Fruit fly (Drosophila melanogaster): ENCODE measurements around the gene aay.
A peak's percentile ranks its signal among the peaks of the same experiment; 100 is the strongest.

The aay gene

DNA sequence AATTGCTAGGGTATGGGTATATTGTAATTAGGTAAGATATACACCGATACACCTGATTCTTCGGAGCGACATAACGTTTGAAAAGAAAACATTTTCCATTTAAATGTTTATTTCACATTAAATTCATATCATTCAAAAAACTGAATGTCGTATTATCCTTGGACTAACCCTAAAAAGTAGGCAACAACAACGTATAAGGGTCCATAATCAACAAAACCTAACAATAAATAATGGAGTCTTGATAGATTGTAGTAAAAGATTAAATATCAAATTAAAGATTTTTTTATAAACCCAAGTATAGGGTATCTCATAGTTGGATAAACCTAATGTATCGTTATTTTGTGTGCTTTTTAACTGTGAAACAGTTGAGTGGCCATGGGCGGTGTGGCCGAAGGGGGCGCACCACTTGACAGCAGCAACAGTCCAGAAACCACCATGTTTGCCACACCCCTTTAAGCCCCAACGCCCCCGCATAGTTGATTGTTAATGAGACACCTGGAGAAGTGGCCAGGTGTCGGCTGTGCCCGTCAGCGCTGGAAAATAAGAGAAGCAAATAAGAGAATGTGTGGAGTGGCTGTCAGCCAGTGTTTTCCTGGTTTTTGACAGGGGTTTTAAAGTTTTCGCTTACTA, 45.3 kb downstream of the aay start (continued):
- TF ChIP-seq CG10431 (GFP tag; optimal IDR thresholded peaks at IDR 0.05) (no peak), CG3065 (GFP tag; optimal IDR thresholded peaks at IDR 0.05) (no peak), mam (GFP tag; optimal IDR thresholded peaks at IDR 0.05) (peak; percentile 24), row (GFP tag; IDR thresholded peaks at IDR 0.05) (peak; percentile 35; the same call in 2 of the 3 replicates), Dref (GFP tag; IDR thresholded peaks at IDR 0.05) (no peak), CG30020 (tag; optimal IDR thresholded peaks at IDR 0.05) (no peak), tna (GFP tag; IDR thresholded peaks at IDR 0.05; ENCODE audit: partially characterized antibody) (no peak), CrebB (tag; optimal IDR thresholded peaks at IDR 0.05) (no peak), pum (GFP tag; optimal IDR thresholded peaks at IDR 0.05) (peak; percentile 25), dmrt11E (tag; optimal IDR thresholded peaks at IDR 0.05) (no peak), emc (GFP tag; optimal IDR thresholded peaks at IDR 0.05) (no peak), Dip2 (GFP tag; IDR thresholded peaks at IDR 0.05) (no peak), CG6854 (GFP tag; optimal IDR thresholded peaks at IDR 0.05) (peak; percentile 45), Sox100B (GFP tag; optimal IDR thresholded peaks at IDR 0.05) (peak; percentile 64), CTCF (GFP tag; optimal IDR thresholded peaks at IDR 0.05) (no peak), Aef1 (GFP tag; IDR thresholded peaks at IDR 0.05) (no peak), Antp (GFP tag; optimal IDR thresholded peaks at IDR 0.05) (no peak), CG9437 (GFP tag; optimal IDR thresholded peaks at IDR 0.05) (peak; percentile 11), NFAT (GFP tag; IDR thresholded peaks at IDR 0.05) (no peak), CG14441 (GFP tag; IDR thresholded peaks at IDR 0.05) (no peak), pfk (GFP tag; optimal IDR thresholded peaks at IDR 0.05) (no peak), Spps (tag; optimal IDR thresholded peaks at IDR 0.05) (no peak), twi (tag; optimal IDR thresholded peaks at IDR 0.05) (no peak), CG13894 (tag; optimal IDR thresholded peaks at IDR 0.05) (no peak), CG7963 (GFP tag; IDR thresholded peaks at IDR 0.05; ENCODE audit: partially characterized antibody) (no peak), trh (GFP tag; optimal IDR thresholded peaks at IDR 0.05) (no peak), Lpt (GFP tag; optimal IDR thresholded peaks at IDR 0.05) (no peak), wor (GFP tag; IDR thresholded peaks at IDR 0.05) (no peak), cg (GFP tag; optimal IDR thresholded peaks at IDR 0.05) (no peak), CG8478 (optimal IDR thresholded peaks at IDR 0.05) (no peak), rib (GFP tag; IDR thresholded peaks at IDR 0.05) (no peak), Drgx (GFP tag; IDR thresholded peaks at IDR 0.05) (no peak), CG30431 (GFP tag; optimal IDR thresholded peaks at IDR 0.05) (no peak), CG11247 (GFP tag; IDR thresholded peaks at IDR 0.05) (no peak), h (optimal IDR thresholded peaks at IDR 0.05) (no peak), CG12299 (tag; optimal IDR thresholded peaks at IDR 0.05) (no peak), CG11696 (GFP tag; IDR thresholded peaks at IDR 0.05) (no peak), ind (GFP tag; optimal IDR thresholded peaks at IDR 0.05) (peak; percentile 34), Hey (tag; optimal IDR thresholded peaks at IDR 0.05) (no peak), Asciz (GFP tag; optimal IDR thresholded peaks at IDR 0.05) (no peak), CHES-1-like (GFP tag; optimal IDR thresholded peaks at IDR 0.05) (no peak), pho (GFP tag; optimal IDR thresholded peaks at IDR 0.05) (no peak), slp2 (GFP tag; optimal IDR thresholded peaks at IDR 0.05) (no peak), insv (GFP tag; optimal IDR thresholded peaks at IDR 0.05) (no peak), Atf-2 (GFP tag; optimal IDR thresholded peaks at IDR 0.05) (no peak), ro (GFP tag; IDR thresholded peaks at IDR 0.05) (no peak), Hmr (GFP tag; optimal IDR thresholded peaks at IDR 0.05) (peak; percentile 32), CG2199 (GFP tag; IDR thresholded peaks at IDR 0.05) (no peak), NC2β (GFP tag; optimal IDR thresholded peaks at IDR 0.05) (no peak), CG13775 (GFP tag; optimal IDR thresholded peaks at IDR 0.05) (peak; percentile 26), CG17829 (tag; optimal IDR thresholded peaks at IDR 0.05) (no peak), Mad (GFP tag; optimal IDR thresholded peaks at IDR 0.05) (no peak), CG13123 (GFP tag; optimal IDR thresholded peaks at IDR 0.05) (no peak), maf-S (GFP tag; optimal IDR thresholded peaks at IDR 0.05) (no peak)

Measured in whole organism, embryonic.